Worm (Caenorhabditis elegans): ENCODE results near the gene srg-47.

ce11 chrV:14522514-14522913, 33.6 kb downstream of the srg-47 start, which contains the start of gene C53A5.16:
- TF ChIP-seq nhr-12 (tag; optimal IDR thresholded peaks at IDR 0.05) (no peak), ztf-11 (tag; optimal IDR thresholded peaks at IDR 0.05) (no peak), unc-62 (GFP tag; optimal IDR thresholded peaks at IDR 0.05) (no peak), nhr-23 (tag; optimal IDR thresholded peaks at IDR 0.05) (no peak), elt-3 (tag; optimal IDR thresholded peaks at IDR 0.05) (no peak), ama-1 (optimal IDR thresholded peaks at IDR 0.05) (no peak), egl-27 (tag; optimal IDR thresholded peaks at IDR 0.05) (no peak), nhr-237 (tag; optimal IDR thresholded peaks at IDR 0.05) (no peak), snpc-4 (tag; optimal IDR thresholded peaks at IDR 0.05) (no peak), mab-5 (tag; optimal IDR thresholded peaks at IDR 0.05) (no peak)
